Worm (Caenorhabditis elegans) whole organism, young adult: Measurements from ENCODE around the gene C18H7.6.

Experiments
- F23B12.7 ChIP-seq: sonication (generic microtip); optimal IDR thresholded peaks from 2 replicates; lab custom pipeline; 2017; ENCODE audit warnings: missing genetic modification characterization, mild to moderate bottlenecking, missing compliant biosample characterization, antibody characterized with exemption, moderate library complexity; ENCODE audit not compliant: insufficient read depth
- F49E8.2 ChIP-seq: sonication (generic microtip); optimal IDR thresholded peaks from 3 replicates; lab custom pipeline; 2017; ENCODE audit warnings: missing genetic modification characterization, mild to moderate bottlenecking, missing compliant biosample characterization, antibody characterized with exemption, moderate library complexity; ENCODE audit not compliant: insufficient read depth
- ama-1 ChIP-seq, 3 experiments: fragments of 150-350 bp in 1 of 3; sonication (generic microtip) in 2 of 3; optimal IDR thresholded peaks; 2 replicates each; lab custom pipeline; 2014 to 2018; ENCODE audit warnings: missing biosample characterization in 2 of 3, missing genetic modification characterization in 2 of 3, missing genetic modification reagents in 2 of 3
- chd-7 ChIP-seq: sonication (generic microtip); optimal IDR thresholded peaks from 2 replicates; lab custom pipeline; 2016; ENCODE audit warnings: mild to moderate bottlenecking, missing genetic modification characterization, moderate library complexity, missing compliant biosample characterization
- dox-1 ChIP-seq: fragments of 200-800 bp; sonication (Bioruptor generic); IDR thresholded peaks from 2 replicates; pipeline ENCODE4 v1.3.6; 2022; ENCODE audit warnings: missing genetic modification reagents, missing genetic modification characterization, missing compliant biosample characterization
- hlh-26 ChIP-seq: fragments of 200-800 bp; sonication (Bioruptor generic); conservative IDR thresholded peaks from 2 replicates; pipeline ENCODE4 v1.3.6; 2022; ENCODE audit warnings: missing genetic modification reagents, missing genetic modification characterization, missing compliant biosample characterization
- let-526 ChIP-seq: fragments of 200-800 bp; sonication (Bioruptor generic); IDR thresholded peaks from 2 replicates; pipeline ENCODE4 v1.3.6; 2022; ENCODE audit warnings: missing genetic modification reagents, missing genetic modification characterization, missing compliant biosample characterization
- pbrm-1 ChIP-seq: fragments of 200-800 bp; sonication (Bioruptor generic); IDR thresholded peaks from 2 replicates; pipeline ENCODE4 v1.3.6; 2022; ENCODE audit warnings: missing genetic modification reagents, missing genetic modification characterization, missing compliant biosample characterization
- pha-4 ChIP-seq: fragments of 150-350 bp; sonication (generic microtip); optimal IDR thresholded peaks from 2 replicates; lab custom pipeline; 2014; ENCODE audit warnings: missing biosample characterization, missing genetic modification reagents, missing genetic modification characterization
- sea-2 ChIP-seq: fragments of 200-800 bp; sonication (Bioruptor generic); IDR thresholded peaks from 2 replicates; pipeline ENCODE4 v1.3.6; 2022; ENCODE audit warnings: missing genetic modification characterization, missing compliant biosample characterization
- unc-130 ChIP-seq: sonication (generic microtip); optimal IDR thresholded peaks from 2 replicates; lab custom pipeline; 2016; ENCODE audit warnings: missing genetic modification reagents, missing genetic modification characterization, missing compliant biosample characterization
- unc-62 ChIP-seq: fragments of 150-350 bp; optimal IDR thresholded peaks from 2 replicates; lab custom pipeline; 2014; ENCODE audit warnings: missing biosample characterization, missing genetic modification reagents, missing genetic modification characterization
- ztf-22 ChIP-seq: fragments of 200-800 bp; sonication (Bioruptor generic); optimal IDR thresholded peaks from 2 replicates; lab custom pipeline; 2018; ENCODE audit warnings: mild to moderate bottlenecking, missing genetic modification characterization, moderate library complexity, missing compliant biosample characterization

ce11 chrIV:580512-580911 is 11.8 kb downstream of the C18H7.6 start:
- TF ChIP-seq unc-62 (GFP tag; lab: Kevin White, UChicago), result no peak
- no peak for TF ChIP-seq pha-4 (tag; lab: Kevin White, UChicago)
- TF ChIP-seq chd-7 (tag; lab: Kevin White, UChicago), result no peak
- TF ChIP-seq sea-2 (GFP tag; lab: Robert Waterston, UW), result no peak
- no peak for TF ChIP-seq F23B12.7
- TF ChIP-seq unc-130 (GFP tag; lab: Kevin White, UChicago), result no peak
- no peak for TF ChIP-seq F49E8.2 (tag; lab: Kevin White, UChicago)
- no peak for TF ChIP-seq let-526 (GFP tag; lab: Robert Waterston, UW)
- no peak for TF ChIP-seq hlh-26
- TF ChIP-seq ztf-22 (GFP tag; lab: Kevin White, UChicago), result no peak
- TF ChIP-seq dox-1 (GFP tag; lab: Robert Waterston, UW), result no peak
- TF ChIP-seq pbrm-1 (GFP tag; lab: Robert Waterston, UW), result no peak
- no peak for TF ChIP-seq ama-1 (optimal IDR thresholded peaks at IDR 0.05; lab: Kevin White, UChicago)
- TF ChIP-seq ama-1 (GFP tag; optimal IDR thresholded peaks at IDR 0.05; lab: Kevin White, UChicago), result no peak
